Fruit fly (Drosophila melanogaster): ENCODE measurements around the gene CG31131.

CG31131 gene

dm6 chr3R:27948421-27948906 lies 14.6 kb downstream of the CG31131 start, which contains the start of gene Gp93 (continued):
- TF ChIP-seq Met (GFP tag; optimal IDR thresholded peaks at IDR 0.05), result no peak
- no peak for TF ChIP-seq vri (GFP tag; optimal IDR thresholded peaks at IDR 0.05)
- TF ChIP-seq CG15336 (GFP tag; IDR thresholded peaks at IDR 0.05), result peak; percentile 51; the same call in 1 of the 2 replicates
- TF ChIP-seq eg (GFP tag; IDR thresholded peaks at IDR 0.05), result peak; percentile 67; the same call in 2 of the 3 replicates
- TF ChIP-seq Hr4 (GFP tag; optimal IDR thresholded peaks at IDR 0.05), result no peak
- TF ChIP-seq CG9139 (GFP tag; optimal IDR thresholded peaks at IDR 0.05), result no peak
- no peak for TF ChIP-seq Sox102F (GFP tag; optimal IDR thresholded peaks at IDR 0.05)
- TF ChIP-seq CG6163 (GFP tag; IDR thresholded peaks at IDR 0.05), result peak; percentile 72
- TF ChIP-seq CG7368 (GFP tag; optimal IDR thresholded peaks at IDR 0.05), result no peak
- no peak for TF ChIP-seq fkh (GFP tag; optimal IDR thresholded peaks at IDR 0.05)
- TF ChIP-seq CG32006 (GFP tag; optimal IDR thresholded peaks at IDR 0.05), result peak; percentile 65
- no peak for TF ChIP-seq CG1621 (tag; optimal IDR thresholded peaks at IDR 0.05)
- no peak for TF ChIP-seq OdsH (GFP tag; optimal IDR thresholded peaks at IDR 0.05)
- no peak for TF ChIP-seq CG10669 (GFP tag; optimal IDR thresholded peaks at IDR 0.05)
- peak; percentile 53 for TF ChIP-seq CG6808 (GFP tag; optimal IDR thresholded peaks at IDR 0.05)
- no peak for TF ChIP-seq spab (GFP tag; optimal IDR thresholded peaks at IDR 0.05)

dm6 chr3R:27947682-27948245 lies 15.3 kb downstream of the CG31131 start, which contains the start of gene mfrn:
Gene mfrn (minus strand): TSS chr3R:27948021.
- no peak for TF ChIP-seq CG11762 (GFP tag; optimal IDR thresholded peaks at IDR 0.05; ENCODE audit: insufficient read depth)
- no peak for TF ChIP-seq Eip75B (GFP tag; optimal IDR thresholded peaks at IDR 0.05)
- no peak for TF ChIP-seq CG15336 (GFP tag; IDR thresholded peaks at IDR 0.05)
- TF ChIP-seq salr (GFP tag; optimal IDR thresholded peaks at IDR 0.05), result no peak
- TF ChIP-seq dsx (GFP tag; optimal IDR thresholded peaks at IDR 0.05; ENCODE audit: poor library complexity, severe bottlenecking), result no peak
- no peak for TF ChIP-seq Smox (GFP tag; optimal IDR thresholded peaks at IDR 0.05)
- TF ChIP-seq Eip93F (GFP tag; optimal IDR thresholded peaks at IDR 0.05), result no peak
- TF ChIP-seq CG6854 (GFP tag; optimal IDR thresholded peaks at IDR 0.05), result peak; percentile 7

- TF ChIP-seq dac (GFP tag; optimal IDR thresholded peaks at IDR 0.05), result no peak
- TF ChIP-seq CG8119 (GFP tag; IDR thresholded peaks at IDR 0.05), result no peak
- TF ChIP-seq lz (GFP tag; optimal IDR thresholded peaks at IDR 0.05), result no peak
- TF ChIP-seq Ets96B (tag; optimal IDR thresholded peaks at IDR 0.05), result no peak
- TF ChIP-seq fkh (GFP tag; optimal IDR thresholded peaks at IDR 0.05), result peak; percentile 85
- TF ChIP-seq Hr4 (GFP tag; optimal IDR thresholded peaks at IDR 0.05), result no peak
- TF ChIP-seq vri (GFP tag; optimal IDR thresholded peaks at IDR 0.05), result peak; percentile 75
- no peak for TF ChIP-seq CG11762 (GFP tag; optimal IDR thresholded peaks at IDR 0.05; ENCODE audit: insufficient read depth)
- no peak for TF ChIP-seq CG11902 (GFP tag; optimal IDR thresholded peaks at IDR 0.05)
- TF ChIP-seq pdm3 (GFP tag; optimal IDR thresholded peaks at IDR 0.05), result no peak
- TF ChIP-seq Eip78C (GFP tag), result peak; percentile 33
These were observed 16.3 kb downstream of the CG31131 start for dm6 chr3R:27946555-27947204.

dm6 chr3R:27945398-27945797 lies 17.6 kb downstream of the CG31131 start:
- TF ChIP-seq Eip78C (GFP tag), result peak; percentile 49
- TF ChIP-seq CG11294 (GFP tag; IDR thresholded peaks at IDR 0.05), result no peak
- TF ChIP-seq achi (GFP tag; optimal IDR thresholded peaks at IDR 0.05), result no peak

Data from whole organism, prepupa.